Fruit fly (Drosophila melanogaster): Measurements from ENCODE around the gene Tsp3A.
A peak's percentile ranks its signal among the peaks of the same experiment; 100 is the strongest.

The Tsp3A gene

DNA sequence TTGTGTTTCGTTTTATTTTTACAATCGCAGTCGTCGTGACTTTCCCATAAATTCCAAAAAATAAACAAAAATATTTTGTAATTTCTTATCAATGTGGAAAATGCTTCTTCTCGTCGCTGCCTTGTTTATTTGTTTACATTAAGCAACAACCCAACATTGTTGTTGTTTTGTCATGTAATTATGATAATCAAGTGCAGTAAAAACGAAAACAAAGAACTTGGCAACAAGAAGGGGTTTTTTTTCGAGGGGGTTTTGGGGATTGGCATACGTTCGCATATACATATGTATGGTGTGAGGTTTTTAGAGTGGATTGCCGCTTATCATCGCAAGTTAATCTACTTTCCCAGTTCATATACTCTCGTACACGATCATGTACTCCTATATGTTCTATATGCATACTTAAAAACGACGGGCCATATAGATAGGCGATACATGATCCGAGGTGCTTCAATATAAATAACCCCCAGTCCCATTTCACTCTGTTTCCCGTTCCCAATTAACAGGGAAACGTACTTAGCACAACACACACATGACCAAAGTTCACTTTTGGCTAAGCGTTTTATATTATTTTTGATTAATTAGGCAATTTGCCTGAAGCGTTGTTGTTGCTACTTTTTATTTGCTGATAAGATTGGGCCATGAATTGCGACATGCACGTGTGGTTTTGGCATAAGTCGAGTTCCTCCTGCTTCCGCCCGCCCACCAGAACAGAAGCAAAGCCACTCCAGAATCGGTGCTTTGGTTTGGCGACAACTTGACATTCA, 34.2 kb upstream of the Tsp3A start (continued):
- TF ChIP-seq CG3919 (GFP tag; optimal IDR thresholded peaks at IDR 0.05) (no peak), svp (GFP tag) (peak; percentile 90)

- TF ChIP-seq CG6792 (GFP tag; optimal IDR thresholded peaks at IDR 0.05), result no peak
- peak; percentile 30 for TF ChIP-seq Sox14 (GFP tag; optimal IDR thresholded peaks at IDR 0.05)
- TF ChIP-seq dac (GFP tag; optimal IDR thresholded peaks at IDR 0.05), result no peak
- peak; percentile 71 for TF ChIP-seq CG6163 (GFP tag; IDR thresholded peaks at IDR 0.05)
- peak; percentile 71 for TF ChIP-seq CG8119 (GFP tag; IDR thresholded peaks at IDR 0.05)
- peak; percentile 50 for TF ChIP-seq topi (GFP tag; optimal IDR thresholded peaks at IDR 0.05)
- TF ChIP-seq CG8319 (GFP tag; optimal IDR thresholded peaks at IDR 0.05), result no peak
- peak; percentile 53 for TF ChIP-seq CG6276 (GFP tag; optimal IDR thresholded peaks at IDR 0.05)
- peak; percentile 47 for TF ChIP-seq Blimp-1 (GFP tag; optimal IDR thresholded peaks at IDR 0.05)
- no peak for TF ChIP-seq CG4318 (GFP tag; optimal IDR thresholded peaks at IDR 0.05)
- TF ChIP-seq eg (GFP tag; IDR thresholded peaks at IDR 0.05), result peak; percentile 81
- peak; percentile 97 for TF ChIP-seq vri (GFP tag; optimal IDR thresholded peaks at IDR 0.05)
- TF ChIP-seq dsx (GFP tag; optimal IDR thresholded peaks at IDR 0.05; ENCODE audit: poor library complexity, severe bottlenecking), result peak; percentile 29
- TF ChIP-seq CG6808 (GFP tag; optimal IDR thresholded peaks at IDR 0.05), result peak; percentile 49
- peak; percentile 37 for TF ChIP-seq net (GFP tag; optimal IDR thresholded peaks at IDR 0.05)
- peak; percentile 59 for TF ChIP-seq Eip78C (GFP tag)
- TF ChIP-seq CG11762 (GFP tag; optimal IDR thresholded peaks at IDR 0.05; ENCODE audit: insufficient read depth), result no peak
- TF ChIP-seq spab (GFP tag; optimal IDR thresholded peaks at IDR 0.05), result no peak
- TF ChIP-seq Gug (GFP tag; IDR thresholded peaks at IDR 0.05), result 0 out of 2 replicates have a peak, but pooled peaks have one; percentile 11
- TF ChIP-seq CG15336 (GFP tag; IDR thresholded peaks at IDR 0.05), result peak; percentile 63; the same call in 1 of the 2 replicates
- peak; percentile 14 for TF ChIP-seq Met (GFP tag; optimal IDR thresholded peaks at IDR 0.05)
- peak; percentile 9 for TF ChIP-seq Lpt (GFP tag; optimal IDR thresholded peaks at IDR 0.05)
- TF ChIP-seq ss (GFP tag; optimal IDR thresholded peaks at IDR 0.05), result peak; percentile 16 to 34
- TF ChIP-seq svp (GFP tag), result peak; percentile 83
Measured at dm6 chrX:2652124-2652923, 32.8 kb upstream of the Tsp3A start.

- TF ChIP-seq CG8119 (GFP tag; IDR thresholded peaks at IDR 0.05), result no peak
- TF ChIP-seq Blimp-1 (GFP tag; optimal IDR thresholded peaks at IDR 0.05), result no peak
- TF ChIP-seq topi (GFP tag; optimal IDR thresholded peaks at IDR 0.05), result no peak
- no peak for TF ChIP-seq CG3032 (tag; optimal IDR thresholded peaks at IDR 0.05)
- TF ChIP-seq achi (GFP tag; optimal IDR thresholded peaks at IDR 0.05), result no peak
- no peak for TF ChIP-seq CG3919 (GFP tag; optimal IDR thresholded peaks at IDR 0.05)
- no peak for TF ChIP-seq CG6808 (GFP tag; optimal IDR thresholded peaks at IDR 0.05)
- TF ChIP-seq ss (GFP tag; optimal IDR thresholded peaks at IDR 0.05), result no peak
Measured at dm6 chrX:2651128-2651527, 31.6 kb upstream of the Tsp3A start.

DNA sequence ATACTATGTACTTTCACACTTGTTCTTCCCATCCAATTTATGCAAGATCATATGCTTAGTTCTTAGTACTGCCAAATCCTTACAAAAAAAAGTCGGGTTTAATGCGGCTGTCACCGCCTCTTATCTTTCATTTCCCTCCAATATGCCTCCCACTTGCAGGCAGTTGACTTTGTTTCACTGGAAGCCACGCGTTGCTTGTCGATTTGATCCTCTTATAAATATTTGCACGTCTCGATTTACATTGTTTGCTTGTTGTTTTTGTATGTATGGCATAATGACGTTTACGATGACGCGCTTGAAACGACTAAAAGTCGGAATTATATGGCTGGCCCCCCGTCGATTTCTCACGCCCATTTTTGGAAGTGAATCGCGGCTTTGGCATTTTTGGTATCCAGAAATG, 29.4 kb upstream of the Tsp3A start:
- TF ChIP-seq fd59A (GFP tag; optimal IDR thresholded peaks at IDR 0.05), result no peak
- no peak for TF ChIP-seq acj6 (GFP tag; optimal IDR thresholded peaks at IDR 0.05)
- TF ChIP-seq dsx (GFP tag; optimal IDR thresholded peaks at IDR 0.05; ENCODE audit: poor library complexity, severe bottlenecking), result peak; percentile 53
- TF ChIP-seq CG34406 (GFP tag; optimal IDR thresholded peaks at IDR 0.05), result no peak
- TF ChIP-seq CG31627 (GFP tag; optimal IDR thresholded peaks at IDR 0.05), result no peak
- TF ChIP-seq Hr39 (GFP tag; optimal IDR thresholded peaks at IDR 0.05), result no peak
- TF ChIP-seq CG6854 (GFP tag; optimal IDR thresholded peaks at IDR 0.05), result peak; percentile 52
- TF ChIP-seq CG10631 (GFP tag; optimal IDR thresholded peaks at IDR 0.05), result no peak
- TF ChIP-seq ss (GFP tag; optimal IDR thresholded peaks at IDR 0.05), result peak in 1 of 2 experiments; percentile 41
- TF ChIP-seq Hr38 (GFP tag; optimal IDR thresholded peaks at IDR 0.05), result no peak
- TF ChIP-seq CG8319 (GFP tag; optimal IDR thresholded peaks at IDR 0.05), result no peak
- TF ChIP-seq CG32006 (GFP tag; optimal IDR thresholded peaks at IDR 0.05), result no peak
- no peak for TF ChIP-seq CG11762 (GFP tag; optimal IDR thresholded peaks at IDR 0.05; ENCODE audit: insufficient read depth)
- TF ChIP-seq CG10669 (GFP tag; optimal IDR thresholded peaks at IDR 0.05), result no peak
- no peak for TF ChIP-seq eg (GFP tag; IDR thresholded peaks at IDR 0.05)
- TF ChIP-seq pdm3 (GFP tag; optimal IDR thresholded peaks at IDR 0.05), result no peak
- no peak for TF ChIP-seq Lpt (GFP tag; optimal IDR thresholded peaks at IDR 0.05)
- TF ChIP-seq svp (GFP tag), result peak; percentile 77
- TF ChIP-seq Smox (GFP tag; optimal IDR thresholded peaks at IDR 0.05), result no peak
- no peak for TF ChIP-seq CG8632 (GFP tag; optimal IDR thresholded peaks at IDR 0.05)
- TF ChIP-seq Ets96B (tag; optimal IDR thresholded peaks at IDR 0.05), result no peak
- no peak for TF ChIP-seq Gug (GFP tag; IDR thresholded peaks at IDR 0.05)
- TF ChIP-seq CG9139 (GFP tag; optimal IDR thresholded peaks at IDR 0.05), result no peak
